Fruit fly (Drosophila melanogaster) whole organism, pupa: Measurements from ENCODE around the gene CG1136.

Source experiments
- CG12605 ChIP-seq: fragments of 200-800 bp; sonication (Bioruptor generic); IDR thresholded peaks from 2 replicates; pipeline ENCODE4 v1.3.6; 2022; ENCODE audit warnings: missing biosample characterization, missing genetic modification characterization
- CG13204 ChIP-seq: fragments of 200-800 bp; sonication (Bioruptor generic); optimal IDR thresholded peaks from 2 replicates; lab custom pipeline; 2018; ENCODE audit warnings: missing biosample characterization, mild to moderate bottlenecking, missing genetic modification characterization, moderate library complexity
- CG15710 ChIP-seq: fragments of 200-800 bp; sonication (Bioruptor generic); optimal IDR thresholded peaks from 2 replicates; lab custom pipeline; 2018; ENCODE audit warnings: missing biosample characterization, mild to moderate bottlenecking, missing genetic modification characterization, moderate library complexity
- CG17806 ChIP-seq: fragments of 200-800 bp; sonication (Bioruptor generic); optimal IDR thresholded peaks from 2 replicates; lab custom pipeline; 2018; ENCODE audit warnings: missing biosample characterization, mild to moderate bottlenecking, missing genetic modification characterization, moderate library complexity
- CG32121 ChIP-seq: fragments of 200-800 bp; sonication (Bioruptor generic); IDR thresholded peaks from 2 replicates; pipeline ENCODE4 v1.3.6; 2022; ENCODE audit warnings: missing biosample characterization, missing genetic modification characterization
- CG4496 ChIP-seq: fragments of 200-800 bp; sonication (Bioruptor generic); IDR thresholded peaks from 3 replicates; pipeline ENCODE4 v1.3.6; 2022; ENCODE audit warnings: missing biosample characterization, missing genetic modification characterization
- CG8159 ChIP-seq: fragments of 200-800 bp; sonication (Bioruptor generic); optimal IDR thresholded peaks from 3 replicates; lab custom pipeline; 2018; ENCODE audit warnings: missing biosample characterization, mild to moderate bottlenecking, missing genetic modification characterization, moderate library complexity
- CG9948 ChIP-seq: fragments of 200-800 bp; sonication (Bioruptor generic); optimal IDR thresholded peaks from 2 replicates; lab custom pipeline; 2018; ENCODE audit warnings: missing biosample characterization, mild to moderate bottlenecking, missing genetic modification characterization, moderate library complexity
- D1 ChIP-seq: fragments of 200-800 bp; sonication (Bioruptor generic); optimal IDR thresholded peaks from 2 replicates; lab custom pipeline; 2018; ENCODE audit warnings: missing biosample characterization, mild to moderate bottlenecking, missing genetic modification characterization, moderate library complexity
- EcR ChIP-seq: fragments of 200-800 bp; sonication (Bioruptor generic); optimal IDR thresholded peaks from 3 replicates; lab custom pipeline; 2019; ENCODE audit warnings: missing biosample characterization, missing genetic modification characterization, mild to moderate bottlenecking, moderate library complexity, missing genetic modification reagents
- Ets98B ChIP-seq: fragments of 200-800 bp; sonication (Bioruptor generic); IDR thresholded peaks from 2 replicates; pipeline ENCODE4 v1.3.6; 2022; ENCODE audit warnings: missing biosample characterization, missing genetic modification characterization
- Pif1B ChIP-seq: fragments of 200-800 bp; sonication (Bioruptor generic); optimal IDR thresholded peaks from 3 replicates; lab custom pipeline; 2016; ENCODE audit warnings: missing biosample characterization, missing genetic modification characterization
- Snoo ChIP-seq: fragments of 200-800 bp; sonication (Bioruptor generic); optimal IDR thresholded peaks from 3 replicates; lab custom pipeline; 2017; ENCODE audit warnings: missing biosample characterization, mild to moderate bottlenecking, missing genetic modification characterization, inconsistent platforms
- fd96Ca ChIP-seq: fragments of 200-800 bp; sonication (Bioruptor generic); IDR thresholded peaks from 3 replicates; pipeline ENCODE4 v1.3.6; 2022; ENCODE audit warnings: missing biosample characterization, missing genetic modification characterization

DNA sequence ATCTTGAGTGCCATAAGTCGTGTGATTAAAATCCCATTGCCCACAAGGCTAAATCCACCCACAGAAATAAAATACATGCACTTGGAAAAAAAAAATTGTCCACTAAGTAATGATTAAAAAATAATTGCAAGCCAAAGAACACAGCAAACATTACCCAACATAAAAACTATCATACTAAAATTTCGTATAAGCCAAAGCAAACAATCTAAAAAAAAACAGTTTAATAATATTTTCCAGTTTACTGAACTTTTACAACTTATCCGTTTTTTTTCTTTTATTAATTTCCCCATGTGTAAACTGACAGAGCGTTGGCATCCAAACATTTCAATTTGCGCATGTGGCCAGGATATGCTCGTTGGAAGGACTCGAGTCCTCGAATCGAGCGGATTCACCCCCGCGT lies 33.9 kb downstream of the CG1136 start:
- TF ChIP-seq CG15710 (no peak), Snoo (tag; lab: Kevin White, UChicago) (no peak), Ets98B (no peak), fd96Ca (no peak), D1 (tag; lab: Kevin White, UChicago) (no peak), CG9948 (tag; lab: Kevin White, UChicago) (no peak), EcR (no peak), CG4496 (no peak), CG13204 (GFP tag; lab: Kevin White, UChicago) (no peak), CG12605 (GFP tag; lab: Robert Waterston, UW) (no peak), Pif1B (GFP tag; lab: Kevin White, UChicago) (no peak), CG8159 (tag; lab: Kevin White, UChicago) (no peak), CG32121 (GFP tag; lab: Robert Waterston, UW) (no peak), CG17806 (tag; lab: Kevin White, UChicago) (no peak)
